Worm (Caenorhabditis elegans) whole organism, young adult: ENCODE data around the gene snai-1.

ENCODE experiments used
- C06A6.2 ChIP-seq: fragments of 200-800 bp; sonication (Bioruptor generic); conservative IDR thresholded peaks from 2 replicates; pipeline ENCODE4 v1.3.6; 2022; ENCODE audit warnings: missing genetic modification characterization, missing compliant biosample characterization
- F39B2.1 ChIP-seq: fragments of 200-800 bp; sonication (Bioruptor generic); IDR thresholded peaks from 2 replicates; pipeline ENCODE4 v1.3.6; 2022; ENCODE audit warnings: missing genetic modification reagents, missing genetic modification characterization, missing compliant biosample characterization
- F55B11.4 ChIP-seq: sonication (generic microtip); optimal IDR thresholded peaks from 2 replicates; lab custom pipeline; 2016; ENCODE audit warnings: missing compliant biosample characterization, missing genetic modification characterization, borderline replicate concordance; ENCODE audit not compliant: insufficient read depth
- Y67H2A.10 ChIP-seq: fragments of 200-800 bp; sonication (Bioruptor generic); conservative IDR thresholded peaks from 2 replicates; pipeline ENCODE4 v1.3.6; 2022; ENCODE audit warnings: missing genetic modification reagents, missing genetic modification characterization, missing compliant biosample characterization
- ZK185.1 ChIP-seq: sonication (generic microtip); optimal IDR thresholded peaks from 2 replicates; lab custom pipeline; 2016; ENCODE audit warnings: mild to moderate bottlenecking, missing genetic modification characterization, missing compliant biosample characterization; ENCODE audit not compliant: poor library complexity, severe bottlenecking
- ama-1 ChIP-seq, 3 experiments: fragments of 150-350 bp in 1 of 3; sonication (generic microtip) in 2 of 3; optimal IDR thresholded peaks; 2 replicates each; lab custom pipeline; 2014 to 2018; ENCODE audit warnings: missing biosample characterization in 2 of 3, missing genetic modification characterization in 2 of 3, missing genetic modification reagents in 2 of 3
- dpff-1 ChIP-seq: sonication (generic microtip); optimal IDR thresholded peaks from 2 replicates; lab custom pipeline; 2017; ENCODE audit warnings: mild to moderate bottlenecking, missing genetic modification characterization, missing compliant biosample characterization
- efl-1 ChIP-seq: fragments of 150-350 bp; optimal IDR thresholded peaks from 2 replicates; lab custom pipeline; 2014; ENCODE audit warnings: missing biosample characterization, missing genetic modification reagents, missing genetic modification characterization
- hmg-1.2 ChIP-seq: fragments of 200-800 bp; sonication (Bioruptor generic); IDR thresholded peaks from 2 replicates; pipeline ENCODE4 v1.3.6; 2022; ENCODE audit warnings: missing genetic modification reagents, missing genetic modification characterization, missing compliant biosample characterization
- lin-35 ChIP-seq, 3 experiments: fragments of 150-350 bp in 2 of 3; sonication (generic microtip) in 1 of 3; optimal IDR thresholded peaks; 2 replicates each; lab custom pipeline; 2014 to 2018; ENCODE audit warnings: missing biosample characterization in 3 of 3, missing genetic modification characterization in 3 of 3, missing genetic modification reagents in 3 of 3
- lin-40 ChIP-seq: sonication (generic microtip); optimal IDR thresholded peaks from 2 replicates; lab custom pipeline; 2016; ENCODE audit warnings: missing genetic modification characterization, mild to moderate bottlenecking, missing compliant biosample characterization, missing genotype, missing genetic modification reagents
- lin-54 ChIP-seq: fragments of 200-800 bp; sonication (Bioruptor generic); optimal IDR thresholded peaks from 2 replicates; lab custom pipeline; 2018; ENCODE audit warnings: mild to moderate bottlenecking, missing genetic modification characterization, missing compliant biosample characterization
- madf-10 ChIP-seq: sonication (generic microtip); optimal IDR thresholded peaks from 2 replicates; lab custom pipeline; 2016; ENCODE audit warnings: mild to moderate bottlenecking, missing genetic modification characterization, missing compliant biosample characterization
- mcd-1 ChIP-seq: fragments of 200-800 bp; sonication (Bioruptor generic); IDR thresholded peaks from 2 replicates; pipeline ENCODE4 v1.3.6; 2022; ENCODE audit warnings: missing genetic modification reagents, missing genetic modification characterization, missing compliant biosample characterization
- mes-4 ChIP-seq: sonication (generic microtip); optimal IDR thresholded peaks from 2 replicates; lab custom pipeline; 2016; ENCODE audit warnings: missing genotype, missing genetic modification characterization, missing compliant biosample characterization
- mxl-1 ChIP-seq: sonication (generic microtip); optimal IDR thresholded peaks from 2 replicates; lab custom pipeline; 2016; ENCODE audit warnings: missing genetic modification characterization, missing compliant biosample characterization
- nfyb-1 ChIP-seq: fragments of 200-800 bp; sonication (Bioruptor generic); IDR thresholded peaks from 2 replicates; pipeline ENCODE4 v1.3.6; 2022; ENCODE audit warnings: missing genetic modification reagents, missing genetic modification characterization, missing compliant biosample characterization
- nhr-90 ChIP-seq: sonication (generic microtip); optimal IDR thresholded peaks from 2 replicates; lab custom pipeline; 2016; ENCODE audit warnings: missing genotype, mild to moderate bottlenecking, missing genetic modification characterization, missing compliant biosample characterization
- rec-8 ChIP-seq, 2 experiments: sonication (generic microtip); optimal IDR thresholded peaks; 2 replicates each; lab custom pipeline; 2016; ENCODE audit warnings: mild to moderate bottlenecking in 2 of 2, missing genetic modification characterization in 2 of 2, missing genetic modification reagents in 2 of 2, missing genotype in 2 of 2, missing biosample characterization in 1 of 2, missing compliant biosample characterization in 1 of 2, moderate library complexity in 1 of 2
- sptf-2 ChIP-seq: fragments of 200-800 bp; sonication (Bioruptor generic); optimal IDR thresholded peaks from 2 replicates; lab custom pipeline; 2018; ENCODE audit warnings: mild to moderate bottlenecking, missing genetic modification characterization, missing compliant biosample characterization
- tbx-9 ChIP-seq: sonication (generic microtip); optimal IDR thresholded peaks from 2 replicates; lab custom pipeline; 2016; ENCODE audit warnings: borderline replicate concordance, missing genetic modification characterization, inconsistent platforms, missing compliant biosample characterization
- tlf-1 ChIP-seq: fragments of 200-800 bp; sonication (Bioruptor generic); optimal IDR thresholded peaks from 2 replicates; lab custom pipeline; 2018; ENCODE audit warnings: mild to moderate bottlenecking, missing genetic modification characterization, missing compliant biosample characterization

snai-1 gene

ce11 chrIV:264182-264709 is 49.3 kb downstream of the snai-1 start, which contains the start of gene pat-6:
Gene pat-6 (minus strand): TSS chrIV:264232.
- TF ChIP-seq nfyb-1 (no peak), nhr-90 (tag; lab: Kevin White, UChicago) (no peak), C06A6.2 (no peak), hmg-1.2 (GFP tag; lab: Robert Waterston, UW) (peak; percentile 80; the same call in 1 of the 2 replicates), lin-35 (GFP tag; optimal IDR thresholded peaks at IDR 0.05; lab: Kevin White, UChicago) (peak in 1 of 3 experiments; percentile 34)

- TF ChIP-seq lin-35 (GFP tag; optimal IDR thresholded peaks at IDR 0.05; lab: Kevin White, UChicago): no peak
- no peak for TF ChIP-seq ZK185.1 (tag; lab: Kevin White, UChicago)
- no peak for TF ChIP-seq tlf-1 (GFP tag; lab: Kevin White, UChicago)
- no peak for TF ChIP-seq sptf-2 (GFP tag; lab: Kevin White, UChicago)
- no peak for TF ChIP-seq C06A6.2
- no peak for TF ChIP-seq dpff-1 (tag; lab: Kevin White, UChicago)
- no peak for TF ChIP-seq mes-4 (tag; lab: Kevin White, UChicago)
- TF ChIP-seq tbx-9 (tag; lab: Kevin White, UChicago): no peak
- no peak for TF ChIP-seq Y67H2A.10 (GFP tag; lab: Robert Waterston, UW)
- TF ChIP-seq hmg-1.2 (GFP tag; lab: Robert Waterston, UW): no peak
Measured at ce11 chrIV:262460-262859, 51.1 kb downstream of the snai-1 start.

DNA sequence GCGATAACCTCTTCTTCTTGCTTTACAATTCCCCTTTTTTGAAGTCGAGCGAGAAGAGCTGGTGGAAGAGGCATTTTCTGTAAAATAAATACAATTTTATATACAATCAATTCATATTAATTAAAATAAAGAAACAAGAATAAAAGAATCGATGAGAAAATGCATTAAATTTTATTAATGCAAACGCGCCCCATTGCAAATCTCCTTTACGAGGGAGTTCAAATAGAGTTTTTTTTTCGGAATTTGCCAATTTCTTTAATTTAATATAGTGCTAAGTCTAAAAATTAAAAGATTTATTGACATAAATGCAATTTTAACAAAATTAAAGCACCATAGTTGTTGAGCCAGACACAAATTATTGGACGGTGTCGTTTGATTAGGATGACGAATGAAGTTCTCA is 51.9 kb downstream of the snai-1 start, which contains the start of gene pqbp-1.1:
Gene pqbp-1.1, minus strand, starts transcription at position 77 of the 400 bp plus-strand sequence.
- TF ChIP-seq madf-10 (tag; lab: Kevin White, UChicago) (no peak), rec-8 (tag; optimal IDR thresholded peaks at IDR 0.05; lab: Kevin White, UChicago) (no peak), mxl-1 (tag; lab: Kevin White, UChicago) (no peak), lin-40 (tag; lab: Kevin White, UChicago) (peak; percentile 32), F55B11.4 (tag; lab: Kevin White, UChicago) (no peak), lin-54 (peak; percentile 79), ama-1 (optimal IDR thresholded peaks at IDR 0.05; lab: Kevin White, UChicago) (no peak), ama-1 (GFP tag; optimal IDR thresholded peaks at IDR 0.05; lab: Kevin White, UChicago) (peak in 1 of 2 experiments; percentile 19), F39B2.1 (GFP tag; lab: Robert Waterston, UW) (no peak), mcd-1 (GFP tag; lab: Robert Waterston, UW) (peak; percentile 88), efl-1 (peak; percentile 55), lin-35 (GFP tag; optimal IDR thresholded peaks at IDR 0.05; lab: Kevin White, UChicago) (peak in 1 of 3 experiments; percentile 90)
